Worm (Caenorhabditis elegans) whole organism, L3 larva: ENCODE measurements around the gene Y17D7B.2.
"Not testable (repeated sequence)": the region's sequence is repeated elsewhere in the genome, so short reads cannot be mapped to it uniquely, and the experiment has no call there.

Source experiments
- aly-2 ChIP-seq: fragments of 150-350 bp; optimal IDR thresholded peaks from 2 replicates; lab custom pipeline; 2014; ENCODE audit warnings: missing biosample characterization, missing genetic modification characterization
- ceh-16 ChIP-seq: sonication (generic microtip); optimal IDR thresholded peaks from 2 replicates; lab custom pipeline; 2017; ENCODE audit warnings: missing biosample characterization, missing genetic modification characterization
- ceh-28 ChIP-seq: fragments of 150-350 bp; optimal IDR thresholded peaks from 2 replicates; lab custom pipeline; 2014; ENCODE audit warnings: missing biosample characterization, missing genetic modification reagents, missing genetic modification characterization
- ceh-82 ChIP-seq: fragments of 150-350 bp; optimal IDR thresholded peaks from 2 replicates; lab custom pipeline; 2014; ENCODE audit warnings: missing biosample characterization, missing genetic modification characterization
- ceh-9 ChIP-seq: sonication (generic microtip); optimal IDR thresholded peaks from 2 replicates; lab custom pipeline; 2018; ENCODE audit warnings: missing biosample characterization, missing genetic modification characterization
- daf-12 ChIP-seq: fragments of 150-350 bp; optimal IDR thresholded peaks from 2 replicates; lab custom pipeline; 2014; ENCODE audit warnings: missing biosample characterization, missing genetic modification reagents, missing genetic modification characterization
- egl-27 ChIP-seq: sonication (generic microtip); optimal IDR thresholded peaks from 4 replicates; lab custom pipeline; 2017; ENCODE audit warnings: missing biosample characterization, missing genetic modification reagents, missing genetic modification characterization
- egl-5 ChIP-seq: fragments of 150-350 bp; optimal IDR thresholded peaks from 2 replicates; lab custom pipeline; 2017; ENCODE audit warnings: missing biosample characterization, missing genetic modification reagents, missing genetic modification characterization, inconsistent platforms
- elt-1 ChIP-seq: fragments of 150-350 bp; optimal IDR thresholded peaks from 2 replicates; lab custom pipeline; 2014; ENCODE audit warnings: missing biosample characterization, missing genetic modification characterization
- elt-2 ChIP-seq: sonication (generic microtip); optimal IDR thresholded peaks from 2 replicates; lab custom pipeline; 2016; ENCODE audit warnings: missing genetic modification reagents, mild to moderate bottlenecking, missing genetic modification characterization, missing compliant biosample characterization
- elt-3 ChIP-seq, 3 experiments: fragments of 150-350 bp in 1 of 3; sonication (generic microtip) in 2 of 3; optimal IDR thresholded peaks; 2 replicates in 2 of 3; 4 replicates in 1 of 3; lab custom pipeline; 2014 to 2017; ENCODE audit warnings: missing biosample characterization in 3 of 3, missing genetic modification characterization in 3 of 3
- eor-1 ChIP-seq, 2 experiments: fragments of 150-350 bp; optimal IDR thresholded peaks; 2 replicates each; lab custom pipeline; 2014 to 2018; ENCODE audit warnings: missing biosample characterization in 2 of 2, missing genetic modification characterization in 2 of 2
- fkh-10 ChIP-seq: sonication (generic microtip); optimal IDR thresholded peaks from 2 replicates; lab custom pipeline; 2017; ENCODE audit warnings: missing biosample characterization, missing genetic modification reagents, missing genetic modification characterization
- fos-1 ChIP-seq: fragments of 150-350 bp; optimal IDR thresholded peaks from 2 replicates; lab custom pipeline; 2014; ENCODE audit warnings: missing biosample characterization, missing genetic modification characterization
- jun-1 ChIP-seq: fragments of 150-350 bp; optimal IDR thresholded peaks from 2 replicates; lab custom pipeline; 2014; ENCODE audit warnings: missing biosample characterization, missing genetic modification reagents, missing genetic modification characterization
- lin-15B ChIP-seq: fragments of 150-350 bp; optimal IDR thresholded peaks from 2 replicates; lab custom pipeline; 2014; ENCODE audit warnings: missing biosample characterization, missing genetic modification characterization
- lin-39 ChIP-seq: fragments of 150-350 bp; optimal IDR thresholded peaks from 2 replicates; lab custom pipeline; 2018; ENCODE audit warnings: missing biosample characterization, missing genetic modification reagents, missing genetic modification characterization
- lsy-12 ChIP-seq: sonication (generic microtip); optimal IDR thresholded peaks from 2 replicates; lab custom pipeline; 2016; ENCODE audit warnings: mild to moderate bottlenecking, missing genetic modification characterization, missing compliant biosample characterization
- mdl-1 ChIP-seq: fragments of 150-350 bp; optimal IDR thresholded peaks from 2 replicates; lab custom pipeline; 2014; ENCODE audit warnings: missing biosample characterization, missing genetic modification characterization
- nfya-1 ChIP-seq: sonication (generic microtip); optimal IDR thresholded peaks from 2 replicates; lab custom pipeline; 2017; ENCODE audit warnings: missing genetic modification characterization, mild to moderate bottlenecking, missing compliant biosample characterization, antibody characterized with exemption, moderate library complexity; ENCODE audit not compliant: insufficient read depth
- nhr-11 ChIP-seq: fragments of 150-350 bp; optimal IDR thresholded peaks from 2 replicates; lab custom pipeline; 2014; ENCODE audit warnings: missing biosample characterization, missing genetic modification characterization
- nhr-25 ChIP-seq: sonication (generic microtip); optimal IDR thresholded peaks from 2 replicates; lab custom pipeline; 2017; ENCODE audit warnings: missing biosample characterization, missing genetic modification characterization
- nhr-28 ChIP-seq: fragments of 150-350 bp; optimal IDR thresholded peaks from 2 replicates; lab custom pipeline; 2014; ENCODE audit warnings: missing biosample characterization, missing genetic modification characterization
- nhr-67 ChIP-seq: fragments of 150-350 bp; optimal IDR thresholded peaks from 2 replicates; lab custom pipeline; 2014; ENCODE audit warnings: missing biosample characterization, missing genetic modification characterization
- pha-4 ChIP-seq: fragments of 150-350 bp; optimal IDR thresholded peaks from 2 replicates; lab custom pipeline; 2014; ENCODE audit warnings: missing biosample characterization, missing genetic modification reagents, missing genetic modification characterization
- tbx-2 ChIP-seq: sonication (generic microtip); optimal IDR thresholded peaks from 2 replicates; lab custom pipeline; 2016; ENCODE audit warnings: mild to moderate bottlenecking, missing genetic modification characterization, missing compliant biosample characterization
- unc-39 ChIP-seq: sonication (generic microtip); optimal IDR thresholded peaks from 4 replicates; lab custom pipeline; 2017; ENCODE audit warnings: missing biosample characterization, missing genetic modification characterization
- unc-62 ChIP-seq: fragments of 150-350 bp; sonication (generic microtip); optimal IDR thresholded peaks from 4 replicates; lab custom pipeline; 2014; ENCODE audit warnings: missing biosample characterization, missing genetic modification reagents, missing genetic modification characterization
- zag-1 ChIP-seq: fragments of 150-350 bp; optimal IDR thresholded peaks from 2 replicates; lab custom pipeline; 2014; ENCODE audit warnings: missing biosample characterization, missing genetic modification characterization
- ztf-11 ChIP-seq: fragments of 150-350 bp; optimal IDR thresholded peaks from 2 replicates; lab custom pipeline; 2014; ENCODE audit warnings: missing biosample characterization, missing genetic modification characterization
- ztf-4 ChIP-seq: fragments of 150-350 bp; optimal IDR thresholded peaks from 2 replicates; lab custom pipeline; 2014; ENCODE audit warnings: missing biosample characterization, missing genetic modification characterization

The Y17D7B.2 gene

ce11 chrV:18750445-18750844 is 37.1 kb upstream of the Y17D7B.2 start, which contains the start of the genes F11D11.21 and F11D11.12:
Gene F11D11.21 (minus strand): TSS chrV:18750545.
Gene F11D11.12 (minus strand): TSS chrV:18750682.
- TF ChIP-seq nhr-11 (tag; lab: Kevin White, UChicago), result no peak
- TF ChIP-seq zag-1 (tag; lab: Kevin White, UChicago), result no peak
- no peak for TF ChIP-seq ceh-28
- no peak for TF ChIP-seq unc-62 (GFP tag; lab: Kevin White, UChicago)
- no peak for TF ChIP-seq elt-1
- no peak for TF ChIP-seq fos-1 (tag; lab: Kevin White, UChicago)
- TF ChIP-seq mdl-1 (tag; lab: Kevin White, UChicago), result no peak

DNA sequence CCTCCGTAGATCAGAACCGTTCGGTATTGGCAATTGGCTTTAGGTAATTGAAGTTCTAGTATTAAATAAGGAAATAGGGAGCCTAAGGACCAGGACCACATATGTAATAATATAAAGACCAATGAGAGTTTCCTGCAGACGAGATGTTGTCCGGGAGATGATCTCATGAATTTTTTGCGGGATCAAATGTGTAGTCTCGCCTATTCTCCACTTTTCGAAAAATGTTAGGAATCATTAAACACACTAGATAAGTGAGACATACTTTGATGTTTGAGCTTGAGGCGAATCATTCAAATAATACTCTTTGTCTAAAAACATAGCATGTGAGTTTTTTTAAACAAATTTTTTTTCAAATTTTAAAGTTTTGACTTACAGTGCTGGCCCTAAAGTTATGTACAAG is 34.5 kb upstream of the Y17D7B.2 start, which contains the start of gene F11D11.6:
Gene F11D11.6 (minus strand): TSS at position 101 of the 400 bp plus-strand sequence.
- TF ChIP-seq nfya-1 (tag; lab: Kevin White, UChicago) (no peak), ztf-4 (tag; lab: Kevin White, UChicago) (no peak), nhr-11 (tag; lab: Kevin White, UChicago) (no peak), elt-3 (tag; optimal IDR thresholded peaks at IDR 0.05; lab: Kevin White, UChicago) (no peak), jun-1 (tag; lab: Kevin White, UChicago) (no peak), pha-4 (tag; lab: Kevin White, UChicago) (no peak), ceh-9 (no peak), unc-62 (GFP tag; lab: Kevin White, UChicago) (no peak), aly-2 (no peak), lin-39 (tag; lab: Kevin White, UChicago) (no peak), elt-2 (no peak), nhr-67 (tag; lab: Kevin White, UChicago) (no peak), egl-27 (tag; lab: Kevin White, UChicago) (no peak), unc-39 (tag; lab: Kevin White, UChicago) (no peak), daf-12 (no peak)

DNA sequence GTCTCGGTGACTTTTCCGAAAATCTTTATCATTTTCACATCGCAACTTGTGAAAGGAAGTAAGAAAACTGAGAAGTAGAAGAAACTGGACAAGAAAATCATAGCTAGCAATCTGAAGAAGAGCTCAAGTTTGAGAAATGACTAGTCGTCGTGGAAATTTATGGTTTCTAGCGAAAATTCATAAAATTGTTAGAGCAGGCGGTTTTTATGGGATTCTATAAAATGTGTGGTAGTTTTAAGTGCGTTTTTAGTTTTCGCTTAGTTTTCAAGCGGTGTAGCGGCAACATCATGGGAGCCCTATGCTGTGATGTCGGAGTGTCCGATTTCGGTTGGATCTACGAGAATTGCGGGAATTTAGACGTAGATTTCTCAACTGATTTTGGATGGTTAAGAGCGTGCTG is 33.2 kb upstream of the Y17D7B.2 start, which contains the start of gene clec-254:
Gene clec-254 (minus strand): TSS at position 101 of the 400 bp plus-strand sequence.
- TF ChIP-seq ceh-9, nhr-25, lsy-12: not testable (repeated sequence)

- no peak for TF ChIP-seq unc-62 (GFP tag; lab: Kevin White, UChicago)
- no peak for TF ChIP-seq nfya-1 (tag; lab: Kevin White, UChicago)
- no peak for TF ChIP-seq elt-1
- TF ChIP-seq elt-2, result no peak
- no peak for TF ChIP-seq lsy-12
- no peak for TF ChIP-seq ceh-82 (tag; lab: Kevin White, UChicago)
- TF ChIP-seq nhr-11 (tag; lab: Kevin White, UChicago), result no peak
- TF ChIP-seq zag-1 (tag; lab: Kevin White, UChicago), result no peak
- TF ChIP-seq ceh-9, result no peak
- no peak for TF ChIP-seq egl-5 (tag; lab: Kevin White, UChicago)
- no peak for TF ChIP-seq lin-15B (tag; lab: Kevin White, UChicago)
- TF ChIP-seq, all 47 proteins: peak for 0
Measured at ce11 chrV:18760174-18760573, 27.4 kb upstream of the Y17D7B.2 start, which contains the start of gene F11D11.3. Gene F11D11.3 (minus strand): TSS chrV:18760274.

ce11 chrV:18761078-18761477 is 26.5 kb upstream of the Y17D7B.2 start, which contains the start of gene F11D11.4:
Gene F11D11.4 (plus strand): TSS chrV:18761378.
- no peak for TF ChIP-seq nhr-25
- no peak for TF ChIP-seq pha-4 (tag; lab: Kevin White, UChicago)
- no peak for TF ChIP-seq ceh-16 (tag; lab: Kevin White, UChicago)
- TF ChIP-seq ceh-82 (tag; lab: Kevin White, UChicago), result no peak
- TF ChIP-seq nhr-11 (tag; lab: Kevin White, UChicago), result no peak
- TF ChIP-seq tbx-2, result no peak
- no peak for TF ChIP-seq fkh-10 (GFP tag; lab: Kevin White, UChicago)
- no peak for TF ChIP-seq nhr-28 (tag; lab: Kevin White, UChicago)
- TF ChIP-seq egl-5 (tag; lab: Kevin White, UChicago), result no peak
- TF ChIP-seq elt-1, result no peak
- no peak for TF ChIP-seq aly-2

DNA sequence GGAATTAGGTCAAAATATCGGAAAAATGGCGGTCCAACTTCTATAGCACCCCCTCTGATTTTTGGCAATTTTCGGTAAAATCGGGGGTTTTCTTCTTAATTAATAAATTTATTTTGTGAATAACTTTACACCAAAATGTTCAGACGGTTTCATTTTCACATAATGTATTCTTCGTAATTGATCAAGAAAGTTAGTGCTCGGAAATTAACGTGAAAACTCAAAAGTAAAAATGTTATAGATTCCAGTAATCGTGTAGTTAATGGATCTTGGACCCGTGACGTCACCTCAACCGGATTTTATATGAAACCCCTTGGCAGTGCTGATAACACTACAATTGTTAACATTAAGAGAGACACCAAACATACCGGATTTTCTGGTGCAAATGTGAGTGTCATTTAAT is 25.5 kb upstream of the Y17D7B.2 start, which contains the start of gene F11D11.22:
Gene F11D11.22 (plus strand): TSS at position 301 of the 400 bp plus-strand sequence.
- TF ChIP-seq fos-1 (tag; lab: Kevin White, UChicago); ztf-11 (tag; lab: Kevin White, UChicago); eor-1 (tag; optimal IDR thresholded peaks at IDR 0.05; lab: Kevin White, UChicago): not testable (repeated sequence)
